Fruit fly (Drosophila melanogaster) whole organism, embryonic: ENCODE measurements around the gene CG43897.
A peak's percentile ranks its signal among the peaks of the same experiment; 100 is the strongest.

Experiments used
- Abd-B ChIP-seq: fragments of 200-800 bp; sonication (Bioruptor generic); optimal IDR thresholded peaks from 2 replicates; lab custom pipeline; 2018; ENCODE audit warnings: missing biosample characterization, mild to moderate bottlenecking, missing genetic modification characterization, moderate library complexity
- Asciz ChIP-seq: fragments of 200-800 bp; sonication (Bioruptor generic); optimal IDR thresholded peaks from 2 replicates; lab custom pipeline; 2017; ENCODE audit warnings: missing biosample characterization, mild to moderate bottlenecking, missing genetic modification characterization, missing genetic modification reagents
- B-H1 ChIP-seq: fragments of 200-800 bp; sonication (Bioruptor generic); IDR thresholded peaks from 3 replicates; pipeline ENCODE4 v1.3.6; 2022; ENCODE audit warnings: missing biosample characterization, missing genetic modification characterization
- CG1024 ChIP-seq: fragments of 200-800 bp; sonication (Bioruptor generic); IDR thresholded peaks from 2 replicates; pipeline ENCODE4 v1.3.6; 2022; ENCODE audit warnings: missing biosample characterization, missing genetic modification characterization
- CG10462 ChIP-seq: fragments of 200-800 bp; sonication (Bioruptor generic); optimal IDR thresholded peaks from 2 replicates; lab custom pipeline; 2016; ENCODE audit warnings: missing biosample characterization, missing genetic modification characterization
- CG11504 ChIP-seq: fragments of 200-800 bp; sonication (Bioruptor generic); optimal IDR thresholded peaks from 3 replicates; lab custom pipeline; 2019; ENCODE audit warnings: missing biosample characterization, mild to moderate bottlenecking, missing genetic modification characterization, moderate library complexity
- CG12942 ChIP-seq: fragments of 200-800 bp; sonication (Bioruptor generic); optimal IDR thresholded peaks from 3 replicates; lab custom pipeline; 2016; ENCODE audit warnings: missing biosample characterization, missing genetic modification characterization
- CG13424 ChIP-seq: fragments of 200-800 bp; sonication (Bioruptor generic); optimal IDR thresholded peaks from 2 replicates; lab custom pipeline; 2019; ENCODE audit warnings: missing biosample characterization, mild to moderate bottlenecking, missing genetic modification characterization, moderate library complexity
- CG1529 ChIP-seq: fragments of 200-800 bp; sonication (Bioruptor generic); optimal IDR thresholded peaks from 3 replicates; lab custom pipeline; 2018; ENCODE audit warnings: missing biosample characterization, missing genetic modification characterization
- CG1603 ChIP-seq: fragments of 200-800 bp; sonication (Bioruptor generic); optimal IDR thresholded peaks from 2 replicates; lab custom pipeline; 2019; ENCODE audit warnings: missing biosample characterization, mild to moderate bottlenecking, missing genetic modification characterization, moderate library complexity
- CG17912 ChIP-seq: fragments of 200-800 bp; sonication (Bioruptor generic); optimal IDR thresholded peaks from 2 replicates; lab custom pipeline; 2018; ENCODE audit warnings: missing biosample characterization, mild to moderate bottlenecking, missing genetic modification characterization
- CG18619 ChIP-seq: fragments of 200-800 bp; sonication (Bioruptor generic); optimal IDR thresholded peaks from 3 replicates; lab custom pipeline; 2017; ENCODE audit warnings: missing biosample characterization, mild to moderate bottlenecking, missing genetic modification characterization
- CG2129 ChIP-seq: fragments of 200-800 bp; sonication (Bioruptor generic); IDR thresholded peaks from 2 replicates; pipeline ENCODE4 v1.3.6; 2022; ENCODE audit warnings: missing biosample characterization, missing genetic modification characterization; ENCODE audit not compliant: partially characterized antibody
- CG30403 ChIP-seq: fragments of 200-800 bp; sonication (Bioruptor generic); optimal IDR thresholded peaks from 3 replicates; lab custom pipeline; 2016; ENCODE audit warnings: missing biosample characterization, missing genetic modification characterization
- CG30431 ChIP-seq: fragments of 200-800 bp; sonication (Bioruptor generic); optimal IDR thresholded peaks from 2 replicates; lab custom pipeline; 2017; ENCODE audit warnings: missing biosample characterization, missing genetic modification characterization
- CG32532 ChIP-seq: fragments of 200-800 bp; sonication (Bioruptor generic); IDR thresholded peaks from 2 replicates; pipeline ENCODE4 v1.3.6; 2022; ENCODE audit warnings: missing biosample characterization, missing genetic modification characterization
- CG4328 ChIP-seq: fragments of 200-800 bp; sonication (Bioruptor generic); optimal IDR thresholded peaks from 3 replicates; lab custom pipeline; 2017; ENCODE audit warnings: missing biosample characterization, missing genetic modification reagents, missing genetic modification characterization
- CG7372 ChIP-seq: fragments of 200-800 bp; sonication (Bioruptor generic); IDR thresholded peaks from 2 replicates; pipeline ENCODE4 v1.3.6; 2022; ENCODE audit warnings: missing biosample characterization, missing genetic modification characterization
- CG8478 ChIP-seq: fragments of >200 bp; optimal IDR thresholded peaks from 2 replicates; lab custom pipeline; 2018
- Dref ChIP-seq: fragments of 200-800 bp; sonication (Bioruptor generic); IDR thresholded peaks from 2 replicates; pipeline ENCODE4 v1.3.6; 2022; ENCODE audit warnings: missing biosample characterization, missing genetic modification characterization
- Fer1 ChIP-seq: fragments of 200-800 bp; sonication (Bioruptor generic); optimal IDR thresholded peaks from 2 replicates; lab custom pipeline; 2017; ENCODE audit warnings: missing biosample characterization, mild to moderate bottlenecking, missing genetic modification characterization
- Hand ChIP-seq: fragments of 200-800 bp; sonication (Bioruptor generic); optimal IDR thresholded peaks from 2 replicates; lab custom pipeline; 2017; ENCODE audit warnings: mild to moderate bottlenecking, missing biosample characterization, missing genetic modification reagents, missing genetic modification characterization
- HmgD ChIP-seq: fragments of 200-800 bp; sonication (Bioruptor generic); optimal IDR thresholded peaks from 3 replicates; lab custom pipeline; 2016; ENCODE audit warnings: missing biosample characterization, missing genetic modification characterization
- Hr3 ChIP-seq: fragments of 200-800 bp; sonication (Bioruptor generic); optimal IDR thresholded peaks from 3 replicates; lab custom pipeline; 2016; ENCODE audit warnings: missing biosample characterization, missing genetic modification characterization
- Mrtf ChIP-seq: fragments of 200-800 bp; sonication (Bioruptor generic); IDR thresholded peaks from 3 replicates; pipeline ENCODE4 v1.3.6; 2022; ENCODE audit warnings: missing biosample characterization, missing genetic modification characterization
- Nf-YA ChIP-seq: fragments of 200-800 bp; sonication (Bioruptor generic); IDR thresholded peaks from 2 replicates; pipeline ENCODE4 v1.3.6; 2022; ENCODE audit warnings: missing biosample characterization, missing genetic modification characterization
- Nf-YC ChIP-seq: fragments of 200-800 bp; optimal IDR thresholded peaks from 3 replicates; lab custom pipeline; 2019; ENCODE audit warnings: missing biosample characterization, mild to moderate bottlenecking, missing genetic modification characterization, moderate library complexity
- NfI ChIP-seq: fragments of 200-800 bp; sonication (Bioruptor generic); optimal IDR thresholded peaks from 3 replicates; lab custom pipeline; 2018; ENCODE audit warnings: missing biosample characterization, mild to moderate bottlenecking, missing genetic modification characterization, moderate library complexity
- Oaz ChIP-seq: fragments of 200-800 bp; sonication (Bioruptor generic); IDR thresholded peaks from 2 replicates; pipeline ENCODE4 v1.3.6; 2022; ENCODE audit warnings: missing biosample characterization, missing genetic modification characterization
- Usf ChIP-seq: fragments of 200-800 bp; sonication (Bioruptor generic); optimal IDR thresholded peaks from 2 replicates; lab custom pipeline; 2017; ENCODE audit warnings: missing genotype, missing biosample characterization, missing genetic modification characterization
- abd-A ChIP-seq: fragments of 200-800 bp; sonication (Bioruptor generic); optimal IDR thresholded peaks from 3 replicates; lab custom pipeline; 2019; ENCODE audit warnings: missing biosample characterization, mild to moderate bottlenecking, missing genetic modification characterization, moderate library complexity
- al ChIP-seq: fragments of 200-800 bp; sonication (Bioruptor generic); IDR thresholded peaks from 2 replicates; pipeline ENCODE4 v1.3.6; 2022; ENCODE audit warnings: missing biosample characterization, missing genetic modification characterization
- chn ChIP-seq: fragments of 200-800 bp; sonication (Bioruptor generic); optimal IDR thresholded peaks from 2 replicates; lab custom pipeline; 2016; ENCODE audit warnings: missing biosample characterization, missing genetic modification characterization
- dimm ChIP-seq: fragments of 200-800 bp; sonication (Bioruptor generic); IDR thresholded peaks from 2 replicates; pipeline ENCODE4 v1.3.6; 2022; ENCODE audit warnings: missing biosample characterization, missing genetic modification characterization
- disco-r ChIP-seq: fragments of 200-800 bp; sonication (Bioruptor generic); optimal IDR thresholded peaks from 2 replicates; lab custom pipeline; 2016; ENCODE audit warnings: missing biosample characterization, missing genetic modification characterization
- dmrt11E ChIP-seq: fragments of 200-800 bp; sonication (Bioruptor generic); optimal IDR thresholded peaks from 3 replicates; lab custom pipeline; 2018; ENCODE audit warnings: missing biosample characterization, mild to moderate bottlenecking, missing genetic modification characterization, moderate library complexity
- esg ChIP-seq: fragments of 200-800 bp; sonication (Bioruptor generic); conservative IDR thresholded peaks from 2 replicates; pipeline ENCODE4 v1.3.6; 2022; ENCODE audit warnings: missing biosample characterization, missing genetic modification characterization
- kah ChIP-seq: fragments of 200-800 bp; sonication (Bioruptor generic); optimal IDR thresholded peaks from 2 replicates; lab custom pipeline; 2018; ENCODE audit warnings: missing biosample characterization, mild to moderate bottlenecking, missing genetic modification characterization
- kay ChIP-seq: fragments of 200-800 bp; sonication (Bioruptor generic); optimal IDR thresholded peaks from 2 replicates; lab custom pipeline; 2016; ENCODE audit warnings: missing biosample characterization, missing genetic modification characterization
- lov ChIP-seq, 2 experiments: fragments of 200-800 bp in 1 of 2; fragments of >200 bp in 1 of 2; sonication (Bioruptor generic) in 1 of 2; IDR thresholded peaks in 1 of 2; optimal IDR thresholded peaks in 1 of 2; 2 replicates in 1 of 2; 3 replicates in 1 of 2; pipeline versions ENCODE4 v1.3.6 to Lab custom; 2017 to 2022; ENCODE audit warnings: missing biosample characterization in 1 of 2, missing genetic modification characterization in 1 of 2
- nmo ChIP-seq: fragments of 200-800 bp; sonication (Bioruptor generic); optimal IDR thresholded peaks from 2 replicates; lab custom pipeline; 2018; ENCODE audit warnings: missing biosample characterization, mild to moderate bottlenecking, missing genetic modification characterization, moderate library complexity
- p53 ChIP-seq: fragments of 200-800 bp; sonication (Bioruptor generic); optimal IDR thresholded peaks from 2 replicates; lab custom pipeline; 2016; ENCODE audit warnings: missing biosample characterization, missing genetic modification characterization
- pita ChIP-seq: fragments of 200-800 bp; sonication (Bioruptor generic); optimal IDR thresholded peaks from 2 replicates; lab custom pipeline; 2017; ENCODE audit warnings: missing biosample characterization, mild to moderate bottlenecking, missing genetic modification characterization
- salm ChIP-seq: fragments of 200-800 bp; sonication (Bioruptor generic); optimal IDR thresholded peaks from 2 replicates; lab custom pipeline; 2018; ENCODE audit warnings: missing biosample characterization, mild to moderate bottlenecking, missing genetic modification characterization
- scrt ChIP-seq: fragments of 200-800 bp; sonication (Bioruptor generic); optimal IDR thresholded peaks from 2 replicates; lab custom pipeline; 2018; ENCODE audit warnings: missing biosample characterization, mild to moderate bottlenecking, missing genetic modification characterization, moderate library complexity
- so ChIP-seq: fragments of 200-800 bp; sonication (Bioruptor generic); IDR thresholded peaks from 3 replicates; pipeline ENCODE4 v1.3.6; 2022; ENCODE audit warnings: missing biosample characterization, missing genetic modification characterization
- stwl ChIP-seq: fragments of 200-800 bp; sonication (Bioruptor generic); optimal IDR thresholded peaks from 3 replicates; lab custom pipeline; 2018; ENCODE audit warnings: missing biosample characterization, mild to moderate bottlenecking, missing genetic modification characterization, moderate library complexity
- tin ChIP-seq: fragments of 200-800 bp; sonication (Bioruptor generic); optimal IDR thresholded peaks from 3 replicates; lab custom pipeline; 2016; ENCODE audit warnings: missing biosample characterization, missing genetic modification characterization
- zfh1 ChIP-seq: fragments of 200-800 bp; sonication (Bioruptor generic); IDR thresholded peaks from 3 replicates; pipeline ENCODE4 v1.3.6; 2022; ENCODE audit warnings: missing biosample characterization, missing genetic modification characterization

CG43897 gene

DNA sequence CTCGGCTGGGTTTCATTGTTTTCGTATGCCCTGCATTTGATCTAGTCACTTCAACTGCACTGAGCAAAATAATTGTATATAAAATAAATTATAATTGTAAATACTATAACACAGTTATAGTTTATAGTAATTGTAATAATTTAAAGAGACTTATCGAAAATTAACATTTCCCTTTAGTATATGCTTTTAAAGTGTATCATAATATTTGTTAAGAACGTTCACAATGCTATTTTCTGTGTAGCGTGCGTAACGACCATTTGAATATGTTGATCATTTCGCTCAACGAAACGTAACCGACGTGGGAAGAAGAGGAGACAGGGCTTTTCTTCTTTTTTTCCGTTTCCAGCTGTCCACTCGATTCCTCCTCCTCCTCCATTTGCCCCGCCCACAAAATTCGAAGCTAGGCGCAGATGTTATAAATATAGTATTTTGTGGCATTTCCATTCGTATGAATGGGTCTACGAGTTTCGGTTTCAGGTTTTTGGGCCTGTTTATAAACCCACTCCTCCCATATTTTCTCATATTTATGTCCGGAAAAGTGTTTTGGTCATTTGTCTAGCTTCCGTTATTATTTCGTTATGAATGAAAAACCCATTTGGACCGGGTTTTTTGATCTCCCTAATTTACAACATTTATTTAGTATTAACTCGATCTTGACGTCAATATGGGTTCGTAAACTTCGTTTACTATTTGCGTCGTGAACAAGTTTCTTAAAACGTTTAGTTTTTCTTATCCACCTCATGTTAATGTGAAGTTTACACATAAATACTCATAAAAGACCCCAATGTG, 43.0 kb downstream of the CG43897 start (continued):
- TF ChIP-seq lov (optimal IDR thresholded peaks at IDR 0.05; lab: Kevin White, UChicago), result no peak
- peak; percentile 77; the same call in 1 of the 3 replicates for TF ChIP-seq lov (GFP tag; IDR thresholded peaks at IDR 0.05; lab: Robert Waterston, UW)
- peak; percentile 61 for TF ChIP-seq Fer1
- TF ChIP-seq NfI (GFP tag; lab: Kevin White, UChicago), result peak; percentile 47
- TF ChIP-seq CG18619 (GFP tag; lab: Kevin White, UChicago), result peak; percentile 55
- TF ChIP-seq Oaz (GFP tag; lab: Robert Waterston, UW), result no peak
- peak; percentile 67; the same call in 1 of the 2 replicates for TF ChIP-seq esg
- TF ChIP-seq Usf (GFP tag; lab: Kevin White, UChicago), result peak; percentile 57
- TF ChIP-seq kay (GFP tag; lab: Kevin White, UChicago), result peak; percentile 33
- TF ChIP-seq HmgD (GFP tag; lab: Kevin White, UChicago), result no peak
- TF ChIP-seq Abd-B (GFP tag; lab: Kevin White, UChicago), result peak; percentile 78
- peak; percentile 59; the same call in 2 of the 3 replicates for TF ChIP-seq B-H1 (GFP tag; lab: Robert Waterston, UW)
- peak; percentile 70 for TF ChIP-seq CG1024 (GFP tag; lab: Robert Waterston, UW)
- TF ChIP-seq Asciz (GFP tag; lab: Kevin White, UChicago), result peak; percentile 83
- peak; percentile 75 for TF ChIP-seq CG30431 (GFP tag; lab: Kevin White, UChicago)
- peak; percentile 90 for TF ChIP-seq abd-A (tag; lab: Kevin White, UChicago)
- peak; percentile 77 for TF ChIP-seq salm (tag; lab: Kevin White, UChicago)
- peak; percentile 28 for TF ChIP-seq chn (GFP tag; lab: Kevin White, UChicago)
- TF ChIP-seq so, result peak; percentile 80; the same call in 2 of the 3 replicates
- TF ChIP-seq pita, result no peak
- TF ChIP-seq kah (GFP tag; lab: Kevin White, UChicago), result peak; percentile 14
- no peak for TF ChIP-seq CG2129 (GFP tag; lab: Robert Waterston, UW)
- peak; percentile 19; the same call in 1 of the 2 replicates for TF ChIP-seq al (GFP tag; lab: Robert Waterston, UW)
- TF ChIP-seq CG30403 (GFP tag; lab: Kevin White, UChicago), result peak; percentile 61
- peak; percentile 88 for TF ChIP-seq zfh1 (GFP tag; lab: Robert Waterston, UW)
- peak; percentile 57 for TF ChIP-seq dimm (GFP tag; lab: Robert Waterston, UW)
- peak; percentile 71 for TF ChIP-seq Hr3
- peak; percentile 37 for TF ChIP-seq Hand (GFP tag; lab: Kevin White, UChicago)
- peak; percentile 32 for TF ChIP-seq Nf-YC (tag; lab: Kevin White, UChicago)
- TF ChIP-seq CG12942 (GFP tag; lab: Kevin White, UChicago), result peak; percentile 23
- peak; percentile 93 for TF ChIP-seq nmo (GFP tag; lab: Kevin White, UChicago)
- no peak for TF ChIP-seq Dref (GFP tag; lab: Robert Waterston, UW)
- TF ChIP-seq CG1603 (tag; lab: Kevin White, UChicago), result peak; percentile 42
- TF ChIP-seq disco-r (GFP tag; lab: Kevin White, UChicago), result no peak
- TF ChIP-seq CG1529 (GFP tag; lab: Kevin White, UChicago), result peak; percentile 65
- TF ChIP-seq CG13424 (tag; lab: Kevin White, UChicago), result peak; percentile 86
- peak; percentile 86 for TF ChIP-seq CG11504 (tag; lab: Kevin White, UChicago)
- peak; percentile 51 for TF ChIP-seq scrt
- peak; percentile 49 for TF ChIP-seq CG10462 (GFP tag; lab: Kevin White, UChicago)
- TF ChIP-seq Nf-YA (GFP tag; lab: Robert Waterston, UW), result peak; percentile 49; the same call in 1 of the 2 replicates
- TF ChIP-seq tin (GFP tag; lab: Kevin White, UChicago), result peak; percentile 72
- TF ChIP-seq CG7372 (GFP tag; lab: Robert Waterston, UW), result peak; percentile 62
- TF ChIP-seq stwl (tag; lab: Kevin White, UChicago), result peak; percentile 38
- peak; percentile 14 for TF ChIP-seq CG17912 (GFP tag; lab: Kevin White, UChicago)
- TF ChIP-seq dmrt11E (tag; lab: Kevin White, UChicago), result peak; percentile 98
- TF ChIP-seq Mrtf (GFP tag; lab: Robert Waterston, UW), result peak; percentile 72; the same call in 2 of the 3 replicates
- peak; percentile 72 for TF ChIP-seq CG32532 (GFP tag; lab: Robert Waterston, UW)
- TF ChIP-seq CG4328 (GFP tag; lab: Kevin White, UChicago), result peak; percentile 40
- no peak for TF ChIP-seq CG8478
- TF ChIP-seq p53 (GFP tag; lab: Kevin White, UChicago), result no peak
